In genomic region chrV:7804064-7804800, ce11 we compare ENCODE assay signal across 2 worm cellular contexts.
A peak's percentile ranks its signal among the peaks of the same experiment; 100 is the strongest.
TF ChIP-seq lines count a peak whose summit lies in the region.

Gene uvs-1, minus strand, starts transcription at chrV:7804208.

TF ChIP-seq in whole organism, L1 larva, 84 proteins besides CTCF, POLR2A, EP300 and RAD21 (continued from another document):
- peak; percentile 46 for TF ChIP-seq irx-1 (tag; optimal IDR thresholded peaks at IDR 0.05; lab: Kevin White, UChicago)
- TF ChIP-seq nhr-19 (GFP tag; conservative IDR thresholded peaks at IDR 0.05; lab: Robert Waterston, UW): peak; percentile 69
- no peak for TF ChIP-seq swsn-7 (tag; optimal IDR thresholded peaks at IDR 0.05; lab: Kevin White, UChicago)
- TF ChIP-seq sox-4 (tag; optimal IDR thresholded peaks at IDR 0.05; lab: Kevin White, UChicago): no peak
- no peak for TF ChIP-seq unc-62 (GFP tag; optimal IDR thresholded peaks at IDR 0.05; lab: Kevin White, UChicago)
- no peak for TF ChIP-seq tlp-1 (tag; optimal IDR thresholded peaks at IDR 0.05; lab: Kevin White, UChicago)
- TF ChIP-seq nhr-71 (tag; optimal IDR thresholded peaks at IDR 0.05; lab: Kevin White, UChicago): peak; percentile 77
- no peak for TF ChIP-seq egl-27 (tag; optimal IDR thresholded peaks at IDR 0.05; lab: Kevin White, UChicago)
- peak; percentile 66 for TF ChIP-seq fkh-8 (tag; optimal IDR thresholded peaks at IDR 0.05; lab: Kevin White, UChicago)
- no peak for TF ChIP-seq nhr-237 (tag; optimal IDR thresholded peaks at IDR 0.05; lab: Kevin White, UChicago)
- no peak for TF ChIP-seq pqm-1 (tag; optimal IDR thresholded peaks at IDR 0.05; lab: Kevin White, UChicago)
- TF ChIP-seq xbp-1 (tag; optimal IDR thresholded peaks at IDR 0.05; lab: Kevin White, UChicago): peak; percentile 37
- peak; percentile 59 for TF ChIP-seq lin-15B (tag; optimal IDR thresholded peaks at IDR 0.05; lab: Kevin White, UChicago)
- TF ChIP-seq mdl-1 (tag; optimal IDR thresholded peaks at IDR 0.05; lab: Kevin White, UChicago): peak in 1 of 2 experiments; percentile 69
- TF ChIP-seq mab-9 (GFP tag; IDR thresholded peaks at IDR 0.05; lab: Robert Waterston, UW): 0 out of 2 replicates have a peak, but pooled peaks have one; percentile 18
- peak; percentile 41 for TF ChIP-seq tbx-2 (tag; optimal IDR thresholded peaks at IDR 0.05; lab: Kevin White, UChicago)
- peak; percentile 38 for TF ChIP-seq elt-2 (tag; optimal IDR thresholded peaks at IDR 0.05; lab: Kevin White, UChicago)
- no peak for TF ChIP-seq pag-3 (tag; optimal IDR thresholded peaks at IDR 0.05; lab: Kevin White, UChicago; ENCODE audit: borderline replicate concordance, insufficient read depth)
- TF ChIP-seq hpl-2 (GFP tag; optimal IDR thresholded peaks at IDR 0.05; lab: Kevin White, UChicago): no peak
- TF ChIP-seq aly-2 (tag; optimal IDR thresholded peaks at IDR 0.05; lab: Kevin White, UChicago): no peak
- TF ChIP-seq aha-1 (tag; optimal IDR thresholded peaks at IDR 0.05; lab: Kevin White, UChicago): no peak
- TF ChIP-seq pax-3 (tag; optimal IDR thresholded peaks at IDR 0.05; lab: Kevin White, UChicago): no peak
- no peak for TF ChIP-seq lin-39 (tag; optimal IDR thresholded peaks at IDR 0.05; lab: Kevin White, UChicago)
- peak; percentile 57 for TF ChIP-seq nhr-47 (tag; optimal IDR thresholded peaks at IDR 0.05; lab: Kevin White, UChicago)
- TF ChIP-seq fkh-4 (tag; optimal IDR thresholded peaks at IDR 0.05; lab: Kevin White, UChicago; ENCODE audit: borderline replicate concordance): no peak
- TF ChIP-seq lin-13 (GFP tag; optimal IDR thresholded peaks at IDR 0.05; lab: Kevin White, UChicago): peak; percentile 26
- peak; percentile 64 for TF ChIP-seq nhr-90 (tag; optimal IDR thresholded peaks at IDR 0.05; lab: Kevin White, UChicago; ENCODE audit: poor library complexity)
- no peak for TF ChIP-seq unc-98 (GFP tag; IDR thresholded peaks at IDR 0.05; lab: Robert Waterston, UW)
- TF ChIP-seq nhr-85 (tag; lab: Kevin White, UChicago): peak; percentile 91
- TF ChIP-seq lin-14 (GFP tag; optimal IDR thresholded peaks at IDR 0.05; lab: Kevin White, UChicago): peak; percentile 78
- TF ChIP-seq mep-1 (tag; optimal IDR thresholded peaks at IDR 0.05; lab: Kevin White, UChicago): peak; percentile 57
- no peak for TF ChIP-seq nhr-28 (tag; optimal IDR thresholded peaks at IDR 0.05; lab: Kevin White, UChicago)
- no peak for TF ChIP-seq zag-1 (tag; optimal IDR thresholded peaks at IDR 0.05; lab: Kevin White, UChicago)
- no peak for TF ChIP-seq nhr-12 (tag; optimal IDR thresholded peaks at IDR 0.05; lab: Kevin White, UChicago)
- no peak for TF ChIP-seq efl-3 (GFP tag; optimal IDR thresholded peaks at IDR 0.05; lab: Kevin White, UChicago)
- no peak for TF ChIP-seq ceh-90 (tag; optimal IDR thresholded peaks at IDR 0.05; lab: Kevin White, UChicago)
- TF ChIP-seq elt-3 (tag; optimal IDR thresholded peaks at IDR 0.05; lab: Kevin White, UChicago): peak in 1 of 6 experiments; percentile 35
- TF ChIP-seq nhr-84 (tag; optimal IDR thresholded peaks at IDR 0.05; lab: Kevin White, UChicago): no peak
- peak; percentile 64 for TF ChIP-seq vab-15 (tag; optimal IDR thresholded peaks at IDR 0.05; lab: Kevin White, UChicago)
- TF ChIP-seq nhr-11 (tag; optimal IDR thresholded peaks at IDR 0.05; lab: Kevin White, UChicago): no peak
- TF ChIP-seq F16B12.6 (tag; optimal IDR thresholded peaks at IDR 0.05; lab: Kevin White, UChicago): peak; percentile 28
- TF ChIP-seq lsy-2 (tag; optimal IDR thresholded peaks at IDR 0.05; lab: Kevin White, UChicago): peak; percentile 20 to 43
- TF ChIP-seq hlh-4 (tag; optimal IDR thresholded peaks at IDR 0.05; lab: Kevin White, UChicago): no peak
- TF ChIP-seq grh-1 (GFP tag; IDR thresholded peaks at IDR 0.05; lab: Robert Waterston, UW): no peak
- peak; percentile 24 for TF ChIP-seq nhr-77 (tag; optimal IDR thresholded peaks at IDR 0.05; lab: Kevin White, UChicago)
- peak; percentile 63 for TF ChIP-seq unc-130 (tag; optimal IDR thresholded peaks at IDR 0.05; lab: Kevin White, UChicago)
- TF ChIP-seq efl-1 (optimal IDR thresholded peaks at IDR 0.05; lab: Kevin White, UChicago): peak; percentile 38 to 48
- peak; percentile 33 to 95 for TF ChIP-seq efl-1 (GFP tag; optimal IDR thresholded peaks at IDR 0.05 in 1 of 2; lab: Kevin White, UChicago)
- TF ChIP-seq fos-1 (tag; optimal IDR thresholded peaks at IDR 0.05; lab: Kevin White, UChicago): no peak
- TF ChIP-seq C04F5.9 (tag; optimal IDR thresholded peaks at IDR 0.05; lab: Kevin White, UChicago): no peak
- no peak for TF ChIP-seq ceh-88 (GFP tag; IDR thresholded peaks at IDR 0.05; lab: Robert Waterston, UW)
- TF ChIP-seq sptf-1 (tag; optimal IDR thresholded peaks at IDR 0.05; lab: Kevin White, UChicago): no peak
- TF ChIP-seq egl-13 (tag; optimal IDR thresholded peaks at IDR 0.05; lab: Kevin White, UChicago): no peak
- peak; percentile 79 for TF ChIP-seq blmp-1 (tag; optimal IDR thresholded peaks at IDR 0.05; lab: Kevin White, UChicago)
- TF ChIP-seq ceh-63 (GFP tag; optimal IDR thresholded peaks at IDR 0.05; lab: Kevin White, UChicago): no peak
- TF ChIP-seq fkh-10 (GFP tag; optimal IDR thresholded peaks at IDR 0.05; lab: Kevin White, UChicago): peak; percentile 17
- no peak for TF ChIP-seq ama-1 (optimal IDR thresholded peaks at IDR 0.05; lab: Kevin White, UChicago)
- TF ChIP-seq ceh-8 (GFP tag; optimal IDR thresholded peaks at IDR 0.05; lab: Kevin White, UChicago): no peak
- TF ChIP-seq snpc-4 (tag; optimal IDR thresholded peaks at IDR 0.05; lab: Kevin White, UChicago): peak; percentile 33
- no peak for TF ChIP-seq ces-1 (GFP tag; optimal IDR thresholded peaks at IDR 0.05; lab: Kevin White, UChicago)
- TF ChIP-seq skn-1 (tag; optimal IDR thresholded peaks at IDR 0.05; lab: Kevin White, UChicago): peak; percentile 48
- TF ChIP-seq C16A3.4 (tag; optimal IDR thresholded peaks at IDR 0.05; lab: Kevin White, UChicago): peak; percentile 47
- peak; percentile 57 for TF ChIP-seq sup-37 (GFP tag; optimal IDR thresholded peaks at IDR 0.05; lab: Kevin White, UChicago)
- TF ChIP-seq rnt-1 (tag; optimal IDR thresholded peaks at IDR 0.05; lab: Kevin White, UChicago): peak; percentile 37
- peak; percentile 8 for TF ChIP-seq unc-86 (tag; optimal IDR thresholded peaks at IDR 0.05; lab: Kevin White, UChicago)
- no peak for TF ChIP-seq mef-2 (tag; optimal IDR thresholded peaks at IDR 0.05; lab: Kevin White, UChicago)
- no peak for TF ChIP-seq lir-3 (tag; optimal IDR thresholded peaks at IDR 0.05; lab: Kevin White, UChicago; ENCODE audit: poor library complexity)

TF ChIP-seq in whole organism, young adult, 124 proteins besides CTCF, POLR2A, EP300 and RAD21 (continued from another document):
- TF ChIP-seq pbrm-1 (GFP tag; IDR thresholded peaks at IDR 0.05; lab: Robert Waterston, UW): 0 out of 2 replicates have a peak, but pooled peaks have one; percentile 42
- no peak for TF ChIP-seq F22D6.2 (tag; optimal IDR thresholded peaks at IDR 0.05; lab: Kevin White, UChicago)
- no peak for TF ChIP-seq egl-18 (GFP tag; IDR thresholded peaks at IDR 0.05; lab: Robert Waterston, UW)
- no peak for TF ChIP-seq nhr-120 (GFP tag; IDR thresholded peaks at IDR 0.05; lab: Robert Waterston, UW)
- TF ChIP-seq lag-1 (GFP tag; IDR thresholded peaks at IDR 0.05; lab: Robert Waterston, UW): no peak
- TF ChIP-seq attf-6 (GFP tag; IDR thresholded peaks at IDR 0.05; lab: Robert Waterston, UW): peak; percentile 52; the same call in 1 of the 2 replicates
- peak; percentile 73; the same call in 1 of the 2 replicates for TF ChIP-seq dox-1 (GFP tag; IDR thresholded peaks at IDR 0.05; lab: Robert Waterston, UW)
- TF ChIP-seq Y95B8A.8 (GFP tag; IDR thresholded peaks at IDR 0.05; lab: Robert Waterston, UW): no peak
- TF ChIP-seq ztf-6 (GFP tag; IDR thresholded peaks at IDR 0.05; lab: Robert Waterston, UW): no peak
- TF ChIP-seq ekl-4 (GFP tag; IDR thresholded peaks at IDR 0.05; lab: Robert Waterston, UW): no peak
- no peak for TF ChIP-seq C06A6.2 (GFP tag; conservative IDR thresholded peaks at IDR 0.05; lab: Robert Waterston, UW)
- peak; percentile 83 for TF ChIP-seq madf-8 (GFP tag; conservative IDR thresholded peaks at IDR 0.05; lab: Robert Waterston, UW)
- no peak for TF ChIP-seq K11D2.4 (GFP tag; IDR thresholded peaks at IDR 0.05; lab: Robert Waterston, UW)
- peak; percentile 56; the same call in 1 of the 2 replicates for TF ChIP-seq Y67H2A.10 (GFP tag; conservative IDR thresholded peaks at IDR 0.05; lab: Robert Waterston, UW)
- TF ChIP-seq atf-7 (tag; optimal IDR thresholded peaks at IDR 0.05; lab: Kevin White, UChicago): no peak
- TF ChIP-seq snpc-1.3 (tag; optimal IDR thresholded peaks at IDR 0.05; lab: Kevin White, UChicago; ENCODE audit: insufficient read depth): no peak
- TF ChIP-seq lin-54 (GFP tag; optimal IDR thresholded peaks at IDR 0.05; lab: Kevin White, UChicago): peak; percentile 23
- TF ChIP-seq zim-3 (tag; optimal IDR thresholded peaks at IDR 0.05; lab: Kevin White, UChicago): no peak
- no peak for TF ChIP-seq ztf-25 (GFP tag; IDR thresholded peaks at IDR 0.05; lab: Robert Waterston, UW)
- TF ChIP-seq ceh-91 (GFP tag; IDR thresholded peaks at IDR 0.05; lab: Robert Waterston, UW): peak; percentile 71
- TF ChIP-seq ama-1 (optimal IDR thresholded peaks at IDR 0.05; lab: Kevin White, UChicago): peak; percentile 32
- no peak for TF ChIP-seq ama-1 (GFP tag; optimal IDR thresholded peaks at IDR 0.05; lab: Kevin White, UChicago)
- no peak for TF ChIP-seq tlf-1 (GFP tag; optimal IDR thresholded peaks at IDR 0.05; lab: Kevin White, UChicago)
- peak; percentile 73; the same call in 1 of the 2 replicates for TF ChIP-seq madf-3 (GFP tag; IDR thresholded peaks at IDR 0.05; lab: Robert Waterston, UW)
- TF ChIP-seq attf-3 (GFP tag; conservative IDR thresholded peaks at IDR 0.05; lab: Robert Waterston, UW): no peak
